Worm (Caenorhabditis elegans): ENCODE results near the gene spsb-2.

Gene spsb-2

DNA sequence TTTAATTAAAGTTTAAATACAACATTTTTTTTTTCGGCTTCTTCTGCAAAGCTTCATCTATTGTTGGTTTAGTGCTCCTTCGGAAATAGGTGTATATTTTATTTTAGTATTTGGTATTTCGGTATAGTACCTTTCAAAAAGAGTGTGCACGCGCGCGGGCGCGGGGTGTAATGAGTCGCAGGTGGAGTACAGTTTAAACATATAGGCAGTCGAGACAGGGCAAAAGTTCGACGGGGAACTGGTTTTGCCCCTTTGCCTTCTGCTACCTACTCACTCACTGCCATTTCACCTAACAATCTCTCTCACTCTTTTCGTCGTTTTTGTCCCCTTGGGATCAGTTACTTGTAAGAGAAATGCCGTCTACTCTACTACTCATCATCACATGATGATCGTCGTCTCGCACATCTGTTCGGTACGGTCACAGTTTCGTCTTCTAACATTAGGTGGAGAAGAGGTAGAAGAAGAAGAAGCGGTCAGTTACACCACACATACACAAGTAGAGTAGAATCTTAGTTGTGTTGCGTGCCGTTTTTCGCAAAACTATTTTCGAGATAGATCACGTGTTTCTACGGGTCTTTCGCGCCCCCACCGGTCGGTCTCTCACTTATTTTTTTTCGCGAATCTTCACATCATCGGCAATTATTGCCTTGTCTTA is 17.8 kb upstream of the spsb-2 start:
- TF ChIP-seq lin-39 (tag; optimal IDR thresholded peaks at IDR 0.05) (peak; percentile 2), nfya-1 (tag; optimal IDR thresholded peaks at IDR 0.05; ENCODE audit: insufficient read depth) (peak; percentile 8), jun-1 (tag; optimal IDR thresholded peaks at IDR 0.05) (peak; percentile 1), nhr-25 (tag; optimal IDR thresholded peaks at IDR 0.05) (peak; percentile 82), zag-1 (tag; optimal IDR thresholded peaks at IDR 0.05) (no peak), hmg-11 (tag; optimal IDR thresholded peaks at IDR 0.05) (peak; percentile 21), skn-1 (tag; optimal IDR thresholded peaks at IDR 0.05) (no peak), ceh-28 (tag; optimal IDR thresholded peaks at IDR 0.05) (peak; percentile 10), nhr-23 (tag; optimal IDR thresholded peaks at IDR 0.05) (peak; percentile 32), ama-1 (optimal IDR thresholded peaks at IDR 0.05) (peak; percentile 17), nhr-237 (tag; optimal IDR thresholded peaks at IDR 0.05) (no peak), pha-4 (tag; optimal IDR thresholded peaks at IDR 0.05) (peak; percentile 30), fos-1 (tag; optimal IDR thresholded peaks at IDR 0.05) (no peak), ceh-16 (tag; optimal IDR thresholded peaks at IDR 0.05) (no peak)

ce11 chrII:15213732-15214131 is 16.4 kb upstream of the spsb-2 start:
- TF ChIP-seq tbx-2 (tag; optimal IDR thresholded peaks at IDR 0.05) (no peak), fkh-2 (tag; optimal IDR thresholded peaks at IDR 0.05) (no peak), nhr-23 (tag; optimal IDR thresholded peaks at IDR 0.05) (peak; percentile 45), pqm-1 (tag; optimal IDR thresholded peaks at IDR 0.05) (no peak), ceh-82 (tag; optimal IDR thresholded peaks at IDR 0.05) (no peak), nhr-28 (tag; optimal IDR thresholded peaks at IDR 0.05) (no peak), jun-1 (tag; optimal IDR thresholded peaks at IDR 0.05) (no peak), nhr-12 (tag; optimal IDR thresholded peaks at IDR 0.05) (no peak), sea-2 (GFP tag; optimal IDR thresholded peaks at IDR 0.05) (no peak), nfya-1 (tag; optimal IDR thresholded peaks at IDR 0.05; ENCODE audit: insufficient read depth) (no peak), lin-15B (tag; optimal IDR thresholded peaks at IDR 0.05) (no peak), daf-12 (tag; optimal IDR thresholded peaks at IDR 0.05) (no peak), eor-1 (tag; optimal IDR thresholded peaks at IDR 0.05) (no peak), elt-1 (tag; optimal IDR thresholded peaks at IDR 0.05) (peak; percentile 96), ZK546.5 (tag; optimal IDR thresholded peaks at IDR 0.05) (no peak)

- TF ChIP-seq nhr-77 (tag; optimal IDR thresholded peaks at IDR 0.05) (no peak), nhr-25 (tag; optimal IDR thresholded peaks at IDR 0.05) (peak; percentile 3), nhr-43 (tag; optimal IDR thresholded peaks at IDR 0.05; ENCODE audit: poor library complexity, severe bottlenecking) (peak; percentile 18)
Observed at ce11 chrII:15217949-15218348, 12.2 kb upstream of the spsb-2 start.

DNA sequence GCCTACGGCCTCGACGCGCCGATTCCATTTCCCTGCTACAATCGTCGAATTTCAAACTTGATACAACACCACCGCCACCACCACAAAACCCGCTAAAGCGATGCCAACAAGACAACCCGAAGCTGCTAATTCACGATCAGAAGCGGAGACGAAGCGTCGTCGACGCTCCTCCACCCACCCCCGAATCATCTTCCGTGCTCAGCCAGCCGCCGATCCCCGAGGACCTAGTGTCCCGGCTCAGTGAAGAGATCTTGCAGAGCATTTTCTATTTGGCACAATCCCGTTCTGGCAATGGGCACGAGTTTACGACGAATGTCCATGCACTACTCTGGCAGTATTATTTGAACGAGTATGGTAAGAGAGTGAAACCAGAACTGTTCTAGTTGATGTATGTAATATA is 11.5 kb upstream of the spsb-2 start:
- TF ChIP-seq zag-1 (tag; optimal IDR thresholded peaks at IDR 0.05) = no peak
- TF ChIP-seq ceh-82 (tag; optimal IDR thresholded peaks at IDR 0.05) = no peak
- TF ChIP-seq nhr-11 (tag; optimal IDR thresholded peaks at IDR 0.05) = no peak
- no peak for TF ChIP-seq egl-27 (tag; optimal IDR thresholded peaks at IDR 0.05)
- no peak for TF ChIP-seq lin-39 (tag; optimal IDR thresholded peaks at IDR 0.05)
- TF ChIP-seq fos-1 (tag; optimal IDR thresholded peaks at IDR 0.05) = no peak
- no peak for TF ChIP-seq eor-1 (tag; optimal IDR thresholded peaks at IDR 0.05)
- no peak for TF ChIP-seq nhr-25 (tag; optimal IDR thresholded peaks at IDR 0.05)
- TF ChIP-seq ztf-4 (tag; optimal IDR thresholded peaks at IDR 0.05) = no peak
- no peak for TF ChIP-seq hmg-11 (tag; optimal IDR thresholded peaks at IDR 0.05)
- TF ChIP-seq elt-1 (tag; optimal IDR thresholded peaks at IDR 0.05) = no peak
- TF ChIP-seq mdl-1 (tag; optimal IDR thresholded peaks at IDR 0.05) = no peak
- TF ChIP-seq sea-2 (GFP tag; optimal IDR thresholded peaks at IDR 0.05) = no peak
- TF ChIP-seq pqm-1 (tag; optimal IDR thresholded peaks at IDR 0.05) = no peak

- no peak for TF ChIP-seq nhr-76 (tag; optimal IDR thresholded peaks at IDR 0.05)
- TF ChIP-seq mdl-1 (tag; optimal IDR thresholded peaks at IDR 0.05) = no peak
- TF ChIP-seq pha-4 (tag; optimal IDR thresholded peaks at IDR 0.05) = peak; percentile 65
- TF ChIP-seq nhr-77 (tag; optimal IDR thresholded peaks at IDR 0.05) = no peak
Observed at ce11 chrII:15219033-15219432, 11.1 kb upstream of the spsb-2 start.

Measured in whole organism, L3 larva.